Fruit fly (Drosophila melanogaster): ENCODE measurements around the gene CG43329.

Gene CG43329

DNA sequence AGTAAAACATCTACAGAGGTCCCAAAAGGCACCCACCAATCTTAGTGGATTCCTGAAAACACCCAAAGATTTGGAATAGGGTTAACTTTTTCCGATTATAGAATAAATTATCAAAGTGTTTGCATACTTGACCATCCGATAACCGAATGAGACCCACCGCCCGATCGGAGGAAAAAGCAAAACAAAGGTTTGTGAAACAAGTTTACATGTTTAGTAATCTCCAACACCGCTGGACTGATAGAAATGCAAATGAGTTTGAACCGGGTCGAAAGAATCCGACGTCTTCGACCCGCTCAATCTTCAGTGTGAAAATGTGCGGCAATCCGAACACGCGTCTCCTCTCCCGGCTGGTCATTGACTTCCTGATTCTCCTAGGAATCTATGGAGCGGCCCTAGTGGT lies 36.5 kb downstream of the CG43329 start, which contains the start of gene CG11437 (continued):
- no peak for TF ChIP-seq bab2 (GFP tag; optimal IDR thresholded peaks at IDR 0.05)
- no peak for TF ChIP-seq CG11085 (GFP tag; IDR thresholded peaks at IDR 0.05)
- TF ChIP-seq CG12391 (tag; optimal IDR thresholded peaks at IDR 0.05) = no peak
- TF ChIP-seq CG11504 (tag; optimal IDR thresholded peaks at IDR 0.05) = no peak
- TF ChIP-seq CG15269 (tag; optimal IDR thresholded peaks at IDR 0.05) = no peak
- TF ChIP-seq hkb (optimal IDR thresholded peaks at IDR 0.05) = no peak
- TF ChIP-seq hkb (GFP tag; IDR thresholded peaks at IDR 0.05) = no peak
- no peak for TF ChIP-seq lbe (GFP tag; optimal IDR thresholded peaks at IDR 0.05)
- peak; percentile 67 for TF ChIP-seq vvl (GFP tag; IDR thresholded peaks at IDR 0.05)
- no peak for TF ChIP-seq zfh2 (GFP tag; optimal IDR thresholded peaks at IDR 0.05)
- TF ChIP-seq CG30431 (GFP tag; optimal IDR thresholded peaks at IDR 0.05) = no peak
- no peak for TF ChIP-seq Hmx (GFP tag; optimal IDR thresholded peaks at IDR 0.05)
- TF ChIP-seq fd102C (GFP tag; optimal IDR thresholded peaks at IDR 0.05) = no peak
- no peak for TF ChIP-seq hb (GFP tag; IDR thresholded peaks at IDR 0.05; ENCODE audit: partially characterized antibody)

dm6 chr3L:22466403-22466942 lies 38.5 kb downstream of the CG43329 start:
- TF ChIP-seq CG12769 (tag; optimal IDR thresholded peaks at IDR 0.05) (peak; percentile 47), vnd (GFP tag; IDR thresholded peaks at IDR 0.05; ENCODE audit: partially characterized antibody) (0 out of 3 replicates have a peak, but pooled peaks have one; percentile 18), Taf1 (GFP tag; IDR thresholded peaks at IDR 0.05) (no peak), CG10321 (GFP tag; IDR thresholded peaks at IDR 0.05) (no peak), Atf-2 (GFP tag; optimal IDR thresholded peaks at IDR 0.05) (no peak), chinmo (GFP tag; IDR thresholded peaks at IDR 0.05; ENCODE audit: partially characterized antibody) (peak; percentile 33; the same call in 1 of the 4 replicates), CG18011 (GFP tag; optimal IDR thresholded peaks at IDR 0.05) (no peak), Dad (GFP tag; optimal IDR thresholded peaks at IDR 0.05) (no peak), bsh (GFP tag; optimal IDR thresholded peaks at IDR 0.05) (peak in 1 of 2 experiments; percentile 29), unc-4 (GFP tag; IDR thresholded peaks at IDR 0.05; ENCODE audit: partially characterized antibody) (no peak), CG1602 (GFP tag; optimal IDR thresholded peaks at IDR 0.05) (no peak), CG6854 (GFP tag; optimal IDR thresholded peaks at IDR 0.05) (no peak), CG14710 (tag; optimal IDR thresholded peaks at IDR 0.05) (no peak), Med (GFP tag) (peak; percentile 52), twi (tag; optimal IDR thresholded peaks at IDR 0.05) (no peak), zfh2 (GFP tag; optimal IDR thresholded peaks at IDR 0.05) (no peak), ab (GFP tag; optimal IDR thresholded peaks at IDR 0.05) (no peak), CG31441 (GFP tag; IDR thresholded peaks at IDR 0.05) (no peak), nom (GFP tag; optimal IDR thresholded peaks at IDR 0.05) (peak; percentile 5), Six4 (GFP tag; optimal IDR thresholded peaks at IDR 0.05) (no peak), CG8924 (tag; optimal IDR thresholded peaks at IDR 0.05) (no peak)

- no peak for TF ChIP-seq pb (GFP tag; optimal IDR thresholded peaks at IDR 0.05)
- TF ChIP-seq CG3281 (GFP tag; optimal IDR thresholded peaks at IDR 0.05) = peak; percentile 17
- 0 out of 3 replicates have a peak, but pooled peaks have one; percentile 7 for TF ChIP-seq otp (GFP tag; IDR thresholded peaks at IDR 0.05)
- no peak for TF ChIP-seq CG10959 (GFP tag; IDR thresholded peaks at IDR 0.05)
- TF ChIP-seq Lim3 (GFP tag; IDR thresholded peaks at IDR 0.05) = no peak
- no peak for TF ChIP-seq MBD-R2 (GFP tag; IDR thresholded peaks at IDR 0.05)
- no peak for TF ChIP-seq D19A (tag; optimal IDR thresholded peaks at IDR 0.05)
- TF ChIP-seq lola (GFP tag; optimal IDR thresholded peaks at IDR 0.05) = no peak
- TF ChIP-seq Fer1 (GFP tag; optimal IDR thresholded peaks at IDR 0.05) = peak; percentile 5
- no peak for TF ChIP-seq Ets65A (GFP tag)
- no peak for TF ChIP-seq Oli (tag; optimal IDR thresholded peaks at IDR 0.05)
- no peak for TF ChIP-seq CG17361 (GFP tag; IDR thresholded peaks at IDR 0.05)
- TF ChIP-seq ci (GFP tag; IDR thresholded peaks at IDR 0.05) = peak; percentile 13; the same call in 1 of the 3 replicates
- TF ChIP-seq CG7271 (tag; optimal IDR thresholded peaks at IDR 0.05) = no peak
Measured at dm6 chr3L:22465486-22466402, 39.3 kb downstream of the CG43329 start, which contains the start of gene CG11438. Gene CG11438, plus strand, starts transcription at chr3L:22465619.
